Worm (Caenorhabditis elegans): Measurements from ENCODE around the gene F26G1.1.

The F26G1.1 gene

DNA sequence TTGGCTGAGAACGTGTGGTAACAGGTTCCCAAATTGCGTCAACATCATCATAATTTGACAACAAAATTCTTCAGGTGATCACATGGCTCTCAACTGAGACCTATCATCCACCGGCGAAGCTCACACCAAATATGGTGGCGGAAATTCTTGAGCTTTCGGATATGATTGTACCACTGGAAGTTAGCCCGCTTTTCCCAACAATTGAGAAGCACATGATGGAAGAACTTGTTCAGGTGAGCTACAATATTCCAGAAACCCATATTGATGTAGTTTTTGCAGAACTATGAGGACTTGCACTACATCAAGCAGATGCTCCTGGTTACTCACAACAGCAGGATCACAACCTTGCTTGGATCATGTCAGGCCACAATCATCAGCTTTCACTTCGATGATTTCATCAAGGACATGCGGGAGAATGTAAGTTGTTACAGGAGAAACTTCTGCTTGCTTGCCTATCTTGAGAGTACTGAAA lies 39.1 kb upstream of the F26G1.1 start, which contains the start of gene F41C3.1:
Gene F41C3.1, plus strand, starts transcription at position 51 of the 472 bp plus-strand sequence.
- TF ChIP-seq lin-13 (tag; optimal IDR thresholded peaks at IDR 0.05) (no peak), lsy-2 (tag; optimal IDR thresholded peaks at IDR 0.05) (no peak)

ce11 chrII:4753133-4753532 lies 38.3 kb upstream of the F26G1.1 start, which contains the start of gene C27D9.1:
Gene C27D9.1 (plus strand): TSS chrII:4753413.
- no peak for TF ChIP-seq mab-5 (tag; optimal IDR thresholded peaks at IDR 0.05)
- TF ChIP-seq sem-2 (GFP tag; optimal IDR thresholded peaks at IDR 0.05) = no peak
- no peak for TF ChIP-seq pha-4 (tag; optimal IDR thresholded peaks at IDR 0.05)
- TF ChIP-seq lsy-2 (tag; optimal IDR thresholded peaks at IDR 0.05) = no peak
- no peak for TF ChIP-seq lin-32 (GFP tag; optimal IDR thresholded peaks at IDR 0.05)

DNA sequence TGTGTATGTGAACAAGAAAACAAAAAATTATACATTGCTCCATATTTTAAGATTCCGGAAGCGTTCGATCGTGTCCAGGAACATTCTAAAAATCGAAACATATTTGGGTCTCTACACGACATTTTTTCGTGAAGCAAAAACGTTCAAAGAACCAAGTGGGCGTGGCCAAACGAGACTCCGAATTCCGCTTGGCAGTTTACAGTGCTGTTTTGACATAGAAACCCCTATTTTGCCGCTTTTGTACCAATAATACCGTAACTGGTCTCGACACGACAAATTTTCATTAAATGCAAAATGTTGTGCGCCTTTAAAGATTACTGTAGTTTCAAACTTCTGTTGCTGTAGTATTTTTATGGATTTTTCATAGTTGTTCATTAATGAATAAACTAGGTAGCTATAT lies 35.8 kb upstream of the F26G1.1 start:
- no peak for TF ChIP-seq nhr-237 (tag; optimal IDR thresholded peaks at IDR 0.05)

DNA sequence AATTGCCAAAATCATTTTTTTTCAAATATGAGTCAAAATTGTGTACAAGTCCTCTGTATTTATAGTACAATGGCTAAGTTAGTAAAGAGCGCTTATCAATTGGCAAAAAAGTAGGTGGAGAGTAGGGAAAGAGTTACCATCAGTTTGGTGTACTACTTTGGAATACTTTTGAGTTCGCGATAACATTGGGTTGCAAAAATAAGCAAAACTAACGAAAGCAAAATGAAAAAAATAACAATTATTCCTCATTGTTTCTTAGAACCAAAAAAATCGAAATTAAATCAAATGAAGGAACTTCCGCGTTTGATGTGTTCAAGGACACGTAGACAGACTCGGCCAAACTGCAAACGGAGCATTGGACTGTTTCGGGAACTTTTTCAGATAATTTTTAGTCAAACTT lies 34.7 kb upstream of the F26G1.1 start, which contains the start of gene C27D9.2:
Gene C27D9.2, minus strand, starts transcription at position 101 of the 400 bp plus-strand sequence.
- no peak for TF ChIP-seq ztf-11 (tag; optimal IDR thresholded peaks at IDR 0.05)
- TF ChIP-seq zip-8 (tag; optimal IDR thresholded peaks at IDR 0.05) = no peak
- no peak for TF ChIP-seq blmp-1 (tag; optimal IDR thresholded peaks at IDR 0.05)
- no peak for TF ChIP-seq ces-1 (GFP tag; optimal IDR thresholded peaks at IDR 0.05)
- no peak for TF ChIP-seq ceh-39 (tag; optimal IDR thresholded peaks at IDR 0.05)
- no peak for TF ChIP-seq flh-1 (GFP tag; optimal IDR thresholded peaks at IDR 0.05)
- no peak for TF ChIP-seq elt-3 (tag; optimal IDR thresholded peaks at IDR 0.05)
- no peak for TF ChIP-seq snpc-4 (tag; optimal IDR thresholded peaks at IDR 0.05)
- no peak for TF ChIP-seq lsy-2 (tag; optimal IDR thresholded peaks at IDR 0.05)
- no peak for TF ChIP-seq sptf-1 (tag; optimal IDR thresholded peaks at IDR 0.05)
- no peak for TF ChIP-seq tbx-8 (GFP tag; optimal IDR thresholded peaks at IDR 0.05)
- no peak for TF ChIP-seq unc-62 (GFP tag; optimal IDR thresholded peaks at IDR 0.05)
- TF ChIP-seq hlh-1 (tag; optimal IDR thresholded peaks at IDR 0.05) = no peak
- TF ChIP-seq nhr-237 (tag; optimal IDR thresholded peaks at IDR 0.05) = no peak

DNA sequence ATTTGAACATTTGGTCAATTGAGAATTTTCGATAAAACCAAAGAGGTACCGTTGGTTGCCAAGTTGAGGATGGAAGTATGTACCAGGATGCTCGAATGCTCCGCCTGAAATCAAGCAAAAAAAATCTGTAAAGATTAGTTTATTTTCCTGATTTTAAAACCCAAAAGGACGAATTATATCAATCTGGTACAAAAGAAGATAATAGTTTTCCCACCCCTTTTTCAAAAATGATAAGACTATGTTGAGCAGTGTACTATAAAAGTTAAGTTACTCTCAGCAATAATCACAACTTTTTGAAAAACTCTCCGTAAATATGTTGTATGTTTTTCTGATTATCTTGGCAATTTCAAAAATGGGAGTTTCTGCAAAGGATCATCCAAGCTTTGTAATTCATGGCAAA lies 33.0 kb upstream of the F26G1.1 start, which contains the start of gene F26G1.3:
Gene F26G1.3, plus strand, starts transcription at position 301 of the 400 bp plus-strand sequence.
- TF ChIP-seq elt-1 (tag; optimal IDR thresholded peaks at IDR 0.05; ENCODE audit: borderline replicate concordance, insufficient read depth) (no peak), unc-39 (tag; optimal IDR thresholded peaks at IDR 0.05) (no peak), ceh-43 (GFP tag; optimal IDR thresholded peaks at IDR 0.05) (no peak), nhr-28 (tag; optimal IDR thresholded peaks at IDR 0.05) (no peak), nhr-12 (tag; optimal IDR thresholded peaks at IDR 0.05) (no peak), mls-2 (tag; optimal IDR thresholded peaks at IDR 0.05) (no peak), tbx-8 (GFP tag; optimal IDR thresholded peaks at IDR 0.05) (no peak), lin-13 (tag; optimal IDR thresholded peaks at IDR 0.05) (no peak), zip-8 (tag; optimal IDR thresholded peaks at IDR 0.05) (no peak)

DNA sequence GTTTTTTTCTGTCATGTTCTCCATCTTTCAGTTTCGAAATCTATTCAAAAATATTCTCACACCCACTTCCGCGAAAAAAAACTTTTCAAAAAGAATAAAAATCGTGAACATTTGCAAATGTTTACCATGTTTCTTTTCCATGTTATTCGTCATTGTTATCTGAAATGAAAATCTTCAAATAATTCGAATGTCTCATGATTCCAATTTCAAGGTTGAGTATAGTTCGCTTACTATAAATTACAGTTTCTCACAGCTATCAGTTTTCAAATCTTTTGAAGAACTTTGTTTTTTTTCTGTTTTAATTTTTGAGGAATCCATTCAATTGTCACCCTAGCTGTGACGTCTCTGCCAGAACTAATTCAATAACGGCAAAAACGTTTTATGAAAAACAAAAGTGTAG lies 31.6 kb upstream of the F26G1.1 start:
- no peak for TF ChIP-seq M03D4.4 (tag; optimal IDR thresholded peaks at IDR 0.05)
- TF ChIP-seq unc-120 (tag; optimal IDR thresholded peaks at IDR 0.05; ENCODE audit: poor library complexity, severe bottlenecking) = no peak
- no peak for TF ChIP-seq nhr-237 (tag; optimal IDR thresholded peaks at IDR 0.05)
- TF ChIP-seq zip-8 (tag; optimal IDR thresholded peaks at IDR 0.05) = no peak
- TF ChIP-seq nhr-12 (tag; optimal IDR thresholded peaks at IDR 0.05) = no peak
- no peak for TF ChIP-seq unc-62 (GFP tag; optimal IDR thresholded peaks at IDR 0.05)
- TF ChIP-seq ceh-43 (GFP tag; optimal IDR thresholded peaks at IDR 0.05) = no peak
- TF ChIP-seq ceh-83 (GFP tag; optimal IDR thresholded peaks at IDR 0.05) = no peak
- TF ChIP-seq ceh-39 (tag; optimal IDR thresholded peaks at IDR 0.05) = no peak
- no peak for TF ChIP-seq blmp-1 (tag; optimal IDR thresholded peaks at IDR 0.05)

- no peak for TF ChIP-seq mab-5 (tag; optimal IDR thresholded peaks at IDR 0.05)
- no peak for TF ChIP-seq ces-1 (GFP tag; optimal IDR thresholded peaks at IDR 0.05)
- no peak for TF ChIP-seq nhr-12 (tag; optimal IDR thresholded peaks at IDR 0.05)
- no peak for TF ChIP-seq lin-32 (GFP tag; optimal IDR thresholded peaks at IDR 0.05)
- no peak for TF ChIP-seq lsy-2 (tag; optimal IDR thresholded peaks at IDR 0.05)
- no peak for TF ChIP-seq snpc-4 (tag; optimal IDR thresholded peaks at IDR 0.05)
- no peak for TF ChIP-seq ztf-11 (tag; optimal IDR thresholded peaks at IDR 0.05)
- no peak for TF ChIP-seq nhr-237 (tag; optimal IDR thresholded peaks at IDR 0.05)
Observed at ce11 chrII:4761020-4761419, 30.4 kb upstream of the F26G1.1 start.
